Fruit fly (Drosophila melanogaster) whole organism, embryonic: Measurements from ENCODE around the gene CG7924.

Source experiments
- Adf1 ChIP-seq: fragments of 200-800 bp; sonication (Bioruptor generic); IDR thresholded peaks from 2 replicates; pipeline ENCODE4 v1.3.6; 2022; ENCODE audit warnings: missing biosample characterization, missing genetic modification characterization
- BtbVII ChIP-seq: fragments of 200-800 bp; sonication (Bioruptor generic); optimal IDR thresholded peaks from 3 replicates; lab custom pipeline; 2017; ENCODE audit warnings: missing biosample characterization, mild to moderate bottlenecking, missing genetic modification characterization
- CG10431 ChIP-seq: fragments of 200-800 bp; sonication (Bioruptor generic); optimal IDR thresholded peaks from 3 replicates; lab custom pipeline; 2018; ENCODE audit warnings: missing biosample characterization, mild to moderate bottlenecking, missing genetic modification characterization
- CG11093 ChIP-seq: fragments of 200-800 bp; sonication (Bioruptor generic); IDR thresholded peaks from 3 replicates; pipeline ENCODE4 v1.3.6; 2022; ENCODE audit warnings: missing biosample characterization, missing genetic modification characterization
- CG12659 ChIP-seq: fragments of 200-800 bp; sonication (Bioruptor generic); optimal IDR thresholded peaks from 3 replicates; lab custom pipeline; 2017; ENCODE audit warnings: mild to moderate bottlenecking, missing biosample characterization, missing genetic modification reagents, missing genetic modification characterization
- CG14860 ChIP-seq: fragments of 200-800 bp; sonication (Bioruptor generic); IDR thresholded peaks from 3 replicates; pipeline ENCODE4 v1.3.6; 2022; ENCODE audit warnings: missing biosample characterization, missing genetic modification characterization; ENCODE audit not compliant: partially characterized antibody
- CG17568 ChIP-seq: fragments of 200-800 bp; sonication (Bioruptor generic); optimal IDR thresholded peaks from 2 replicates; lab custom pipeline; 2018; ENCODE audit warnings: missing biosample characterization, mild to moderate bottlenecking, missing genetic modification characterization, moderate library complexity
- CG2116 ChIP-seq: fragments of 200-800 bp; sonication (Bioruptor generic); optimal IDR thresholded peaks from 3 replicates; lab custom pipeline; 2018; ENCODE audit warnings: missing biosample characterization, mild to moderate bottlenecking, missing genetic modification characterization
- CG3726 ChIP-seq: fragments of 200-800 bp; sonication (Bioruptor generic); IDR thresholded peaks from 3 replicates; pipeline ENCODE4, ENCODE4 v1.3.6; 2022; ENCODE audit warnings: missing biosample characterization, missing genetic modification characterization
- CG4282 ChIP-seq: fragments of 200-800 bp; sonication (Bioruptor generic); optimal IDR thresholded peaks from 2 replicates; lab custom pipeline; 2016; ENCODE audit warnings: missing biosample characterization, missing genetic modification characterization
- CG4404 ChIP-seq: fragments of 200-800 bp; sonication (Bioruptor generic); IDR thresholded peaks from 2 replicates; pipeline ENCODE4 v1.3.6; 2022; ENCODE audit warnings: missing biosample characterization, missing genetic modification characterization
- CG7271 ChIP-seq: fragments of 200-800 bp; sonication (Bioruptor generic); optimal IDR thresholded peaks from 2 replicates; lab custom pipeline; 2018; ENCODE audit warnings: missing biosample characterization, mild to moderate bottlenecking, missing genetic modification characterization, moderate library complexity
- CG8478 ChIP-seq: fragments of >200 bp; optimal IDR thresholded peaks from 2 replicates; lab custom pipeline; 2018
- CG8765 ChIP-seq: fragments of 200-800 bp; sonication (Bioruptor generic); IDR thresholded peaks from 2 replicates; pipeline ENCODE4 v1.3.6; 2022; ENCODE audit warnings: missing biosample characterization, missing genetic modification characterization
- CHES-1-like ChIP-seq: fragments of 200-800 bp; sonication (Bioruptor generic); optimal IDR thresholded peaks from 2 replicates; lab custom pipeline; 2016; ENCODE audit warnings: missing biosample characterization, missing genetic modification characterization
- Camta ChIP-seq: fragments of 200-800 bp; sonication (Bioruptor generic); optimal IDR thresholded peaks from 2 replicates; lab custom pipeline; 2016; ENCODE audit warnings: missing biosample characterization, missing genetic modification characterization
- Chrac-16 ChIP-seq: fragments of 200-800 bp; sonication (Bioruptor generic); optimal IDR thresholded peaks from 3 replicates; lab custom pipeline; 2016; ENCODE audit warnings: missing biosample characterization, missing genetic modification characterization
- CkIIα-i1 ChIP-seq: fragments of 200-800 bp; sonication (Bioruptor generic); IDR thresholded peaks from 2 replicates; pipeline ENCODE4 v1.3.6; 2022; ENCODE audit warnings: missing biosample characterization, missing genetic modification characterization
- CoRest ChIP-seq: fragments of 200-800 bp; sonication (Bioruptor generic); optimal IDR thresholded peaks from 3 replicates; lab custom pipeline; 2018; ENCODE audit warnings: missing biosample characterization, mild to moderate bottlenecking, missing genetic modification characterization, moderate library complexity
- Doc2 ChIP-seq: fragments of 200-800 bp; sonication (Bioruptor generic); IDR thresholded peaks from 2 replicates; pipeline ENCODE4 v1.3.6; 2022; ENCODE audit warnings: missing biosample characterization, missing genetic modification characterization
- Doc3 ChIP-seq: fragments of 200-800 bp; sonication (Bioruptor generic); IDR thresholded peaks from 3 replicates; pipeline ENCODE4 v1.3.6; 2022; ENCODE audit warnings: missing biosample characterization, missing genetic modification characterization; ENCODE audit not compliant: partially characterized antibody
- E2f2 ChIP-seq: fragments of 200-800 bp; sonication (Bioruptor generic); IDR thresholded peaks from 2 replicates; pipeline ENCODE4 v1.3.6; 2022; ENCODE audit warnings: missing biosample characterization, missing genetic modification characterization
- Myb ChIP-seq: fragments of 200-800 bp; sonication (Bioruptor generic); optimal IDR thresholded peaks from 2 replicates; lab custom pipeline; 2016; ENCODE audit warnings: missing biosample characterization, missing genetic modification characterization
- NfI ChIP-seq: fragments of 200-800 bp; sonication (Bioruptor generic); optimal IDR thresholded peaks from 3 replicates; lab custom pipeline; 2018; ENCODE audit warnings: missing biosample characterization, mild to moderate bottlenecking, missing genetic modification characterization, moderate library complexity
- Optix ChIP-seq: fragments of 200-800 bp; sonication (Bioruptor generic); IDR thresholded peaks from 3 replicates; pipeline ENCODE4 v1.3.6; 2022; ENCODE audit warnings: missing biosample characterization, missing genetic modification characterization
- Spps ChIP-seq: fragments of 200-800 bp; sonication (Bioruptor generic); optimal IDR thresholded peaks from 2 replicates; lab custom pipeline; 2018; ENCODE audit warnings: missing biosample characterization, mild to moderate bottlenecking, missing genetic modification characterization
- ase ChIP-seq: fragments of 200-800 bp; sonication (Bioruptor generic); IDR thresholded peaks from 3 replicates; pipeline ENCODE4 v1.3.6; 2022; ENCODE audit warnings: missing biosample characterization, missing genetic modification characterization
- bigmax ChIP-seq: fragments of 200-800 bp; sonication (Bioruptor generic); optimal IDR thresholded peaks from 2 replicates; lab custom pipeline; 2018; ENCODE audit warnings: missing biosample characterization, mild to moderate bottlenecking, missing genetic modification characterization
- bowl ChIP-seq: fragments of 200-800 bp; sonication (Bioruptor generic); IDR thresholded peaks from 2 replicates; pipeline ENCODE4 v1.3.6; 2022; ENCODE audit warnings: missing biosample characterization, missing genetic modification characterization
- cas ChIP-seq: fragments of 200-800 bp; sonication (Bioruptor generic); IDR thresholded peaks from 2 replicates; pipeline ENCODE4 v1.3.6; 2022; ENCODE audit warnings: missing biosample characterization, missing genetic modification characterization
- ci ChIP-seq: fragments of 200-800 bp; sonication (Bioruptor generic); IDR thresholded peaks from 3 replicates; pipeline ENCODE4 v1.3.6; 2022; ENCODE audit warnings: missing biosample characterization, missing genetic modification characterization
- corto ChIP-seq: fragments of 200-800 bp; sonication (Bioruptor generic); optimal IDR thresholded peaks from 2 replicates; lab custom pipeline; 2016; ENCODE audit warnings: missing biosample characterization, mild to moderate bottlenecking, missing genetic modification characterization, moderate library complexity
- dati ChIP-seq: fragments of 200-800 bp; sonication (Bioruptor generic); IDR thresholded peaks from 2 replicates; pipeline ENCODE4 v1.3.6; 2022; ENCODE audit warnings: missing biosample characterization, missing genetic modification characterization
- dm ChIP-seq: fragments of 200-800 bp; sonication (Bioruptor generic); optimal IDR thresholded peaks from 3 replicates; lab custom pipeline; 2016; ENCODE audit warnings: missing biosample characterization, missing genetic modification characterization
- gt ChIP-seq: fragments of 200-800 bp; sonication (Bioruptor generic); IDR thresholded peaks from 2 replicates; pipeline ENCODE4 v1.3.6; 2022; ENCODE audit warnings: missing biosample characterization, missing genetic modification characterization
- ham ChIP-seq: fragments of 200-800 bp; sonication (Bioruptor generic); IDR thresholded peaks from 2 replicates; pipeline ENCODE4 v1.3.6; 2022; ENCODE audit warnings: missing biosample characterization, missing genetic modification characterization
- her ChIP-seq: fragments of 200-800 bp; sonication (Bioruptor generic); optimal IDR thresholded peaks from 2 replicates; lab custom pipeline; 2016; ENCODE audit warnings: missing biosample characterization, missing genetic modification characterization
- klu ChIP-seq: fragments of 200-800 bp; sonication (Bioruptor generic); IDR thresholded peaks from 2 replicates; pipeline ENCODE4 v1.3.6; 2022; ENCODE audit warnings: missing biosample characterization, missing genetic modification characterization
- maf-S ChIP-seq: fragments of 200-800 bp; sonication (Bioruptor generic); optimal IDR thresholded peaks from 2 replicates; lab custom pipeline; 2016; ENCODE audit warnings: missing biosample characterization, missing genetic modification characterization
- oc ChIP-seq: fragments of 200-800 bp; sonication (Bioruptor generic); optimal IDR thresholded peaks from 2 replicates; lab custom pipeline; 2018; ENCODE audit warnings: missing biosample characterization, mild to moderate bottlenecking, missing genetic modification characterization, moderate library complexity
- pho ChIP-seq: fragments of 200-800 bp; sonication (Bioruptor generic); optimal IDR thresholded peaks from 2 replicates; lab custom pipeline; 2016; ENCODE audit warnings: missing biosample characterization, missing genetic modification characterization
- pnt ChIP-seq: fragments of 200-800 bp; sonication (Bioruptor generic); optimal IDR thresholded peaks from 3 replicates; lab custom pipeline; 2016; ENCODE audit warnings: missing biosample characterization, missing genetic modification characterization
- psq ChIP-seq: fragments of 200-800 bp; sonication (Bioruptor generic); optimal IDR thresholded peaks from 2 replicates; lab custom pipeline; 2017; ENCODE audit warnings: missing biosample characterization, missing genetic modification characterization
- sisA ChIP-seq: fragments of 200-800 bp; sonication (Bioruptor generic); IDR thresholded peaks from 2 replicates; pipeline ENCODE4 v1.3.6; 2022; ENCODE audit warnings: missing biosample characterization, missing genetic modification characterization
- slp2 ChIP-seq: fragments of 200-800 bp; sonication (Bioruptor generic); optimal IDR thresholded peaks from 2 replicates; lab custom pipeline; 2016; ENCODE audit warnings: missing biosample characterization, missing genetic modification characterization
- sob ChIP-seq: fragments of 200-800 bp; sonication (Bioruptor generic); IDR thresholded peaks from 2 replicates; pipeline ENCODE4 v1.3.6; 2022; ENCODE audit warnings: missing biosample characterization, missing genetic modification characterization
- sug ChIP-seq: fragments of 200-800 bp; optimal IDR thresholded peaks from 2 replicates; lab custom pipeline; 2019; ENCODE audit warnings: missing biosample characterization, mild to moderate bottlenecking, missing genetic modification characterization, moderate library complexity
- unpg ChIP-seq: fragments of 200-800 bp; sonication (Bioruptor generic); optimal IDR thresholded peaks from 3 replicates; lab custom pipeline; 2018; ENCODE audit warnings: missing biosample characterization, mild to moderate bottlenecking, missing genetic modification characterization, moderate library complexity
- wdn ChIP-seq: fragments of 200-800 bp; sonication (Bioruptor generic); IDR thresholded peaks from 2 replicates; pipeline ENCODE4 v1.3.6; 2022; ENCODE audit warnings: missing biosample characterization, missing genetic modification characterization
- yki ChIP-seq: fragments of >200 bp; optimal IDR thresholded peaks from 3 replicates; lab custom pipeline; 2018
- zf30C ChIP-seq: fragments of 200-800 bp; sonication (Bioruptor generic); optimal IDR thresholded peaks from 3 replicates; lab custom pipeline; 2018; ENCODE audit warnings: missing biosample characterization, mild to moderate bottlenecking, missing genetic modification characterization

Gene CG7924

dm6 chr3L:14190625-14191475, 42.4 kb upstream of the CG7924 start, which contains the start of gene nuf (continued):
- TF ChIP-seq klu (GFP tag; lab: Robert Waterston, UW) (no peak), ci (GFP tag; lab: Robert Waterston, UW) (peak; percentile 86), CHES-1-like (peak; percentile 37), wdn (GFP tag; lab: Robert Waterston, UW) (no peak; the same call in 1 of the 2 replicates), sisA (GFP tag; lab: Robert Waterston, UW) (no peak), yki (no peak), bigmax (GFP tag; lab: Kevin White, UChicago) (peak; percentile 24), CG4404 (no peak), Camta (no peak), corto (GFP tag; lab: Kevin White, UChicago) (no peak), oc (tag; lab: Kevin White, UChicago) (no peak), CG12659 (peak; percentile 62), CG11093 (GFP tag; lab: Robert Waterston, UW) (no peak), Doc2 (GFP tag; lab: Robert Waterston, UW) (no peak), Chrac-16 (GFP tag; lab: Kevin White, UChicago) (no peak), Spps (tag; lab: Kevin White, UChicago) (no peak), CG7271 (tag; lab: Kevin White, UChicago) (peak; percentile 29), zf30C (GFP tag; lab: Kevin White, UChicago) (no peak), CG2116 (peak; percentile 42), sug (tag; lab: Kevin White, UChicago) (peak; percentile 9), CG17568 (GFP tag; lab: Kevin White, UChicago) (peak; percentile 55), cas (GFP tag; lab: Robert Waterston, UW) (no peak), CG8478 (lab: Kevin White, UChicago) (no peak), pnt (GFP tag; lab: Kevin White, UChicago) (no peak), pho (GFP tag; lab: Kevin White, UChicago) (no peak), CG4282 (GFP tag; lab: Kevin White, UChicago) (no peak), dm (GFP tag; lab: Kevin White, UChicago) (peak; percentile 6), ham (GFP tag; lab: Robert Waterston, UW) (no peak), gt (GFP tag; lab: Robert Waterston, UW) (no peak), slp2 (peak; percentile 34), CkIIα-i1 (GFP tag; lab: Robert Waterston, UW) (no peak), unpg (GFP tag; lab: Kevin White, UChicago) (peak; percentile 44), NfI (GFP tag; lab: Kevin White, UChicago) (peak; percentile 34), psq (GFP tag; lab: Kevin White, UChicago) (no peak), CG3726 (GFP tag; lab: Robert Waterston, UW) (no peak), dati (GFP tag; lab: Robert Waterston, UW) (no peak), CG10431 (GFP tag; lab: Kevin White, UChicago) (peak; percentile 62), Myb (GFP tag; lab: Kevin White, UChicago) (no peak), CG14860 (GFP tag; lab: Robert Waterston, UW) (no peak), Doc3 (no peak), bowl (GFP tag; lab: Robert Waterston, UW) (no peak; the same call in 1 of the 2 replicates), Optix (GFP tag; lab: Robert Waterston, UW) (no peak), E2f2 (GFP tag; lab: Robert Waterston, UW) (no peak; the same call in 1 of the 2 replicates), her (peak; percentile 35), CG8765 (GFP tag; lab: Robert Waterston, UW) (no peak), maf-S (no peak), ase (GFP tag; lab: Robert Waterston, UW) (no peak), CoRest (no peak), sob (GFP tag; lab: Robert Waterston, UW) (peak; percentile 29; the same call in 1 of the 2 replicates), BtbVII (GFP tag; lab: Kevin White, UChicago) (peak; percentile 82), Adf1 (GFP tag; lab: Robert Waterston, UW) (peak; percentile 33; the same call in 1 of the 2 replicates)
